Worm (Caenorhabditis elegans): ENCODE measurements around the gene itr-1.

DNA sequence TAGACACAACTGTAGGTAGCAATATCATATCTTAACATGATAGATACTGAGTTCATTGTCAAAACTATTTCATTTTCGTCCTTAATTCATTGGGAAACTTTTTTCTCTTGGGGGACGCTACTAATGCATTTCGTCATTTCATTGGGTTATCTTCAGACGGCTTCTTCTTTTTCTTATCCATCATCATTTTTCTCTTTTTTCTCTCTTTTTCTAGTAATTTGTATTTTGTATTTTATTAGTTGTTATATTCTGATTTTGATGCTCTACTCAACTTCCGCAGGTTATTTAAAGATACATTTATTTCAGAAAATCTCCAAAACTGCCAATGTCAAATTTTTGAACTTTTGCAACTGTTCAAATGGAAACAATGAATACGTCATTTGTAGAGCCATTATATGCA, 68.6 kb downstream of the itr-1 start, which contains the start of gene npr-35:
- TF ChIP-seq mab-5 (tag; optimal IDR thresholded peaks at IDR 0.05) (no peak), nhr-76 (tag; optimal IDR thresholded peaks at IDR 0.05) (no peak), elt-3 (tag; optimal IDR thresholded peaks at IDR 0.05) (no peak), lin-13 (tag; optimal IDR thresholded peaks at IDR 0.05) (no peak), lsy-2 (tag; optimal IDR thresholded peaks at IDR 0.05) (no peak), nhr-28 (tag; optimal IDR thresholded peaks at IDR 0.05) (no peak), M03D4.4 (tag; optimal IDR thresholded peaks at IDR 0.05) (no peak), blmp-1 (tag; optimal IDR thresholded peaks at IDR 0.05) (no peak), snpc-4 (tag; optimal IDR thresholded peaks at IDR 0.05) (no peak), nhr-12 (tag; optimal IDR thresholded peaks at IDR 0.05) (no peak), elt-1 (tag; optimal IDR thresholded peaks at IDR 0.05; ENCODE audit: borderline replicate concordance, insufficient read depth) (no peak), zip-8 (tag; optimal IDR thresholded peaks at IDR 0.05) (no peak)

Measured in whole organism, mixed stage, embryonic.